Worm (Caenorhabditis elegans): ENCODE measurements around the gene ifa-4.
A peak's percentile ranks its signal among the peaks of the same experiment; 100 is the strongest.

ifa-4 gene

DNA sequence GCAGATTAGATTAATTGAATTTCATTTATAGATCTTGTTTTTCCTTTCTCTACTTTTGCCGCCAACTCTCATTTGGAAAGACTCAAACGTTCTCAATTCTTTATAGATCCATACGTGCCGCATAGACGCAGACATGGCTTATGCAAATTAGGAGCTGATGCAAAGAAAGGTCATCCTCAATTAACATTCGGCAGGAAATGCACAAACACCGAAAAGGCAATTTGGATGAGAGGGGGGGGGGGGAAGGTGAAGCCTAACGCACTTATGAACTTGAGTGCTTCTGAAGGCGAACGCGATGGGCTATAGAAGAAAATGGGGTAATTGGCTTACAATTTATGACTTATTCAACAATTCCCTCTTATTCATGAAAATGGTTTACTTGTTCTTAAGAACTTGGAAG, 46.2 kb downstream of the ifa-4 start:
- TF ChIP-seq flt-1 (GFP tag; IDR thresholded peaks at IDR 0.05) (peak; percentile 3; the same call in 1 of the 2 replicates), ets-7 (tag; optimal IDR thresholded peaks at IDR 0.05) (no peak)

DNA sequence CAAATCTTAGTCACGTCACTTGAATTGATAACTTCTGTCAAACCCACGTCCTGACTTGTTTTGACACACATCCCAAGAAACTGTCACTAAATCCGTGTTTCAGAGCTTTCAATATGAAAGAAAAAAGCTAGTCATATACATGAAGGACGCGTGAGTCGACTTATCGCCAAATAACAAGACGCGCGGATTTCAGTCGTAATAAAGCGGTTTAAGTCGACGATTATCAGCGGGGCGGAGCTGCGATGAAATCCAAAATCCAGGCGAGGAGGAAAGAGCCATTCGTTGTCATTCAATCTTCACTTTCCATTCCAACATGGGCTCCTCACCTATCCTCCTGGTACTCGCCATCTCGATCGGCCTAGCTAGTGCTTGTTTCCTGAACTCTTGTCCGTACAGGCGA, 50.0 kb downstream of the ifa-4 start, which contains the start of gene ntc-1:
Gene ntc-1, plus strand, starts transcription at position 301 of the 400 bp plus-strand sequence.
- no peak for TF ChIP-seq ama-1 (optimal IDR thresholded peaks at IDR 0.05)
- no peak for TF ChIP-seq aly-1 (tag; optimal IDR thresholded peaks at IDR 0.05)
- TF ChIP-seq ets-7 (tag; optimal IDR thresholded peaks at IDR 0.05): no peak
- TF ChIP-seq tra-4 (tag; optimal IDR thresholded peaks at IDR 0.05): no peak
- no peak for TF ChIP-seq scrt-1 (GFP tag; IDR thresholded peaks at IDR 0.05)
- TF ChIP-seq hnd-1 (tag; optimal IDR thresholded peaks at IDR 0.05): no peak
- no peak for TF ChIP-seq ceh-13 (GFP tag; optimal IDR thresholded peaks at IDR 0.05)
- no peak for TF ChIP-seq pes-1 (GFP tag; IDR thresholded peaks at IDR 0.05)
- no peak for TF ChIP-seq flt-1 (GFP tag; IDR thresholded peaks at IDR 0.05)
- TF ChIP-seq hmg-4 (GFP tag; optimal IDR thresholded peaks at IDR 0.05): no peak
- TF ChIP-seq sea-1 (GFP tag; conservative IDR thresholded peaks at IDR 0.05): no peak
- TF ChIP-seq tbx-11 (GFP tag; IDR thresholded peaks at IDR 0.05): no peak

DNA sequence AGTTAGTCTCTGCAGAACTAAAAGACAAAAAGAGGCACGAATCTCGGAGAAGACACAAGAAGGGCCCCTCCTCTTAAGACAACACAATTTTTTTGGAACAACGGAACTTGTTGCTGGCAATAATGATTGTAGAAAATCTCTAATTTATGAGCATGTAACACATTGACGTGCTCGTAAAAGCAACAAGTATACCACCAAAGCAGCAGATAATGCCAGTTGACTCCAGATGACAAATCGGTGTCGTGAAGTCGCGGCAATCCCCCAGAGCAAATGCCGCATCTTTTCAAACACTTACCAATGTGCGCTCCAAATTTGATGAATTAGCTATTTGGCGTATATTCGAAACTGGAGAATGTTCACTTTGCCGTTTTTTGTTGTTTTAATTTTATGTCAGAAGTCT, 51.6 kb downstream of the ifa-4 start:
- TF ChIP-seq sea-1 (GFP tag; conservative IDR thresholded peaks at IDR 0.05) (no peak), ceh-36 (tag; optimal IDR thresholded peaks at IDR 0.05) (no peak)
